Worm (Caenorhabditis elegans) whole organism, early embryonic: ENCODE data around the gene pat-9.

Source experiments
- ama-1 ChIP-seq: fragments of 150-350 bp; optimal IDR thresholded peaks from 2 replicates; lab custom pipeline; 2014
- ceh-13 ChIP-seq: fragments of 200-800 bp; sonication (Bioruptor generic); optimal IDR thresholded peaks from 2 replicates; lab custom pipeline; 2018; ENCODE audit warnings: mild to moderate bottlenecking, missing genetic modification characterization, missing compliant biosample characterization
- ceh-36 ChIP-seq: sonication (generic microtip); optimal IDR thresholded peaks from 2 replicates; lab custom pipeline; 2016; ENCODE audit warnings: missing genetic modification characterization, inconsistent platforms, missing compliant biosample characterization
- hnd-1 ChIP-seq: sonication (generic microtip); optimal IDR thresholded peaks from 2 replicates; lab custom pipeline; 2016; ENCODE audit warnings: missing genetic modification characterization, missing compliant biosample characterization
- sea-1 ChIP-seq: fragments of 200-800 bp; sonication (Bioruptor generic); conservative IDR thresholded peaks from 2 replicates; pipeline ENCODE4 v1.3.6; 2022; ENCODE audit warnings: missing genetic modification characterization, missing compliant biosample characterization

ce11 chrX:16558117-16558516 lies 21.4 kb downstream of the pat-9 start, which contains the start of gene K08B5.1:
- TF ChIP-seq ceh-13 (GFP tag; lab: Kevin White, UChicago) (no peak), sea-1 (no peak), hnd-1 (no peak), ama-1 (no peak), ceh-36 (no peak)
